Fruit fly (Drosophila melanogaster): ENCODE data around the gene bcn92.
A peak's percentile ranks its signal among the peaks of the same experiment; 100 is the strongest.

Gene bcn92

dm6 chrX:2149478-2149877 lies at the start of gene bcn92:
TSS of gene bcn92 (minus strand) at chrX:2149647.
- peak; percentile 41 for TF ChIP-seq CG17801 (GFP tag; optimal IDR thresholded peaks at IDR 0.05; ENCODE audit: partially characterized antibody)

DNA sequence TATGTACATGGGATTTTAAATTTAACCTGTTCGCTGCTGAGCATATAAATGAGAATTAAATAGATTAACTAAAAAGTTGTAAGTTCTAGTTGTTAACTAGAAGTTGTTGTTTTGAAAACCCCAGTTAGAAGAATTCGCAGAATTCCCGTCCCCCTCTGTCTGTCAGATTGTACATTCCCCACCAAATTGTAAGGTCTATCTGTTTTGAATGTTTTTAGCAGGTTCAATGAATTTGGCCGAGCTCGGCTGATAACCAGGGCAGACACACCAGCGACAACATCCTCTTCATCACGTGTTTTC lies 48.8 kb upstream of the bcn92 start:
- TF ChIP-seq CG17801 (GFP tag; optimal IDR thresholded peaks at IDR 0.05; ENCODE audit: partially characterized antibody), result no peak

- TF ChIP-seq CG17801 (GFP tag; optimal IDR thresholded peaks at IDR 0.05; ENCODE audit: partially characterized antibody), result no peak
Measured at dm6 chrX:2197414-2198271, 48.2 kb upstream of the bcn92 start.

- TF ChIP-seq CG17801 (GFP tag; optimal IDR thresholded peaks at IDR 0.05; ENCODE audit: partially characterized antibody), result peak; percentile 87
Measured at dm6 chrX:2196086-2196732, 46.8 kb upstream of the bcn92 start.

DNA sequence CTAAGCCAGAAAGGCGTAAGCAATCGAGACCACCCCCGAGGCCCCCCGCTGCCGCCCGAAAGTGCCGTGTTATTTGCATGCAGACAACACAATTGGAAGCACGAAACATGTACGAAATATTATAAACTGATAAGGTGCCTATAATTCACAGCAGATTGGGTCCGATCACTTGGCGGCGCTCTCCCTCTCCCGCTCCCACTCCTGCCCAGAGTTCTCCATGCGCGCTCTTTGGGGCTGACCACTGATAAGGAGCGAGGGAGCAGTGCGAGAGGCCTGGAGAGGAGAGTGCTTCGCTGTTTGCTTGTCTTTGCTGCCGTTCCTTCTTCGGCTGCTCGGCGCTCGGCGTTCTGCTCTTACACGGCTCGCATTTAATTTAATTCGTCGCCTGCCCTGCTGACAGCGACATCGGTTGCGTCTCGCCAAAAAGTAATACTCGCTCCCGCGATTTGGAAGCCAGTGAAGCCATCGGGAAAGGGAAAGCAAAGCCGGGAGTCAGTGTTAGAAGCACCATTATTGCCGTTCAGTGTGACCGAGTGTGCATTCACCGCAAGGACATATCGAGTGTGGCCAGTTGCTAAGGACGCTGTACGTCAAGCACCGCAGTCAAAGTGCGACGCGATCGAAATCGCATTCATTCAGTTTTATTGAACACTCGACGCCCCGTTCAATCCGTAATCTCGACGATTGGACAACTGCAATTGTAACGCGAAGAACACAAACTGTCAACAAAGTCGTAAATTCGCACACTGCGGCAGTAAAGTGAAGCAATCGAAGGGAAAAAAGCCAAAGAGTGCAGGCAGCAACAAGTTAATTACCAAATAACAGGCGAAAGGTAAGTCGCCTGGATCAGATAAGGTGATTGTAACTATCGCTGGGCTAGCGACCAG lies 45.0 kb upstream of the bcn92 start:
- peak; percentile 24 for TF ChIP-seq CG17801 (GFP tag; optimal IDR thresholded peaks at IDR 0.05; ENCODE audit: partially characterized antibody)

- no peak for TF ChIP-seq CG17801 (GFP tag; optimal IDR thresholded peaks at IDR 0.05; ENCODE audit: partially characterized antibody)
Measured at dm6 chrX:2193809-2194207, 44.4 kb upstream of the bcn92 start, which contains the start of gene CG14053. TSS of gene CG14053 (minus strand) at chrX:2193909.

- no peak for TF ChIP-seq CG17801 (GFP tag; optimal IDR thresholded peaks at IDR 0.05; ENCODE audit: partially characterized antibody)
Measured at dm6 chrX:2193158-2193557, 43.7 kb upstream of the bcn92 start.

DNA sequence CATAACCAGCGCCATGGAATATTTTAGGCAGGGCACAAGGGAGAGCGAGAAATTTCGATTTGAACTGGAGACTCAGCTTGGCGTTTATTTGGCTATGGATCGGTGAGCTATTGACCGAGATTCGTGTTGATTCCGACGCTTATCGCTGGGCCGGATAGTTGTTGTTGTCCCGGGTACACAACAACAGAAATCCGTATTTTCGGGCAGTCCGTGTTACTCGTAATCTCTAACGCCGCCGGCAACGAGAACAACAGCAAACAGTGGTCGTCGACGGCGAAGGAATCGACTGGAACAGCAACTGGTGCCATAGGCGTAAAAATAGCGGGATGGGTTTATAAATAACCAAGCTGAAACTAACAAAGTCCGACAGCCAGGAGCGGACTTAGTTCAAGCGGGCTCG lies 42.4 kb upstream of the bcn92 start:
- no peak for TF ChIP-seq CG17801 (GFP tag; optimal IDR thresholded peaks at IDR 0.05; ENCODE audit: partially characterized antibody)

DNA sequence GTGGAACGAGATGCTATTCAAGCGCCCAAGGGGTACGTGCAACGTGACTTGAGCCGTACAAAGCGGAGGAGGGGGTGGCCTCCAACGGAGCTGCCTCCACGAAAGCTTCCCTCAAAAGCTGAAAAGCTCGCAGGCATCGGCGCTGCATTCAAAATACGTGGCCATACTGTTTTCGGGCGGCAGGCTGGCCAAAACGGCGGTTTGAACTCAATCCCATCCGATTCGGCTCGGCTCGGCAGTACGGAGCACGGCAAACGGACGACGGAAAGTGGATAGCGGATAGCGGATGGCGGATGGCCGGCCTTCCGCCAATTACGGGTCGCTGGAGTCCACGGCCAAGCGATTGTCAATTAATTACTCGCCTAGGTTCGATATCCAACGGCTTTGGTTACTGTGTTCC lies 39.4 kb upstream of the bcn92 start, which contains the start of gene Mct1:
Mct1 (plus strand) TSS at position 301 of the 400 bp plus-strand sequence.
- no peak for TF ChIP-seq CG17801 (GFP tag; optimal IDR thresholded peaks at IDR 0.05; ENCODE audit: partially characterized antibody)

dm6 chrX:2187520-2187919 lies 38.1 kb upstream of the bcn92 start, which contains the start of gene CG3457:
TSS of gene CG3457 (plus strand) at chrX:2187820.
- no peak for TF ChIP-seq CG17801 (GFP tag; optimal IDR thresholded peaks at IDR 0.05; ENCODE audit: partially characterized antibody)

DNA sequence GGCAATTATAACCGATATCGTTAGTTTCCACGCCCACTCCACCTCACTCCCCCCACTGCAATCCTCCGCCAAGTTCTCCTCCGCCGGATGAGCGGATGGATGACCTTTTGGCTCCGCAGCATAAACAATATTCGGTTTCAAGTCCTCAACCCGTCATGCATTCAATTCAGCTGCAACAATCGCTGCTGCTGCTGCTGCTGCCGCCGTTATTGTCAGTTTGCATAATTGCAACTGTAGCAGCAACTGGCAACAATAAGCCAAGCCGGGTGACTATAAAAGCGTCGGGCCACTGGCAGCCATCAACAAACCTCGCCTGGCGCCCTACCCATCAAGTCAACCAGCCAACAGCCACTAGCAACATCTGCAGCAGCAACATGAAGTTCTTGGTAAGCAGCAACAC lies 37.1 kb upstream of the bcn92 start, which contains the start of gene CG17777:
CG17777 (plus strand) TSS at position 301 of the 400 bp plus-strand sequence.
- TF ChIP-seq CG17801 (GFP tag; optimal IDR thresholded peaks at IDR 0.05; ENCODE audit: partially characterized antibody), result no peak

DNA sequence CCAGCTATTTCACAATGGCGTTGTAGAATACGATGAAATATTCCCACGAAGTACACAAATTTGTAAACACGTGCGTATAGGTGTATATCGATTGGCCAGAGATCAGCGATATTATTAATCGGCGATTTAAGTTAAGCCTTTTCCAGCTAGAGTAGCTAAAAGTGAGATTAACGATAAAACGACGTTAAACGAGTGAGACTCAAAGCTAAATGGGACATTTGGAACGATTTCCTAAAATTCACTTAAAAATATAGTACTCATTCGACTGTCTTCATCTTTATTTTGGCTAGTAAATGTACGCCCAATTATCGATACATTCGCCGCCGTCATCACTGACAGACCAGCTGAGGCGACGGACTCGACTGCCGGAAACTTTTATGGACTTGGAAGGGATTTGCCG lies 35.1 kb upstream of the bcn92 start, which contains the start of the genes Nmd3 and CG17776:
Nmd3 (minus strand) TSS at position 106 of the 400 bp plus-strand sequence.
CG17776 (plus strand) TSS at position 163 of the 400 bp plus-strand sequence.
- TF ChIP-seq CG17801 (GFP tag; optimal IDR thresholded peaks at IDR 0.05; ENCODE audit: partially characterized antibody), result peak; percentile 52

- no peak for TF ChIP-seq CG17801 (GFP tag; optimal IDR thresholded peaks at IDR 0.05; ENCODE audit: partially characterized antibody)
Measured at dm6 chrX:2180750-2181261, 31.4 kb upstream of the bcn92 start, which contains the start of gene pn. TSS of gene pn (plus strand) at chrX:2181211.

DNA sequence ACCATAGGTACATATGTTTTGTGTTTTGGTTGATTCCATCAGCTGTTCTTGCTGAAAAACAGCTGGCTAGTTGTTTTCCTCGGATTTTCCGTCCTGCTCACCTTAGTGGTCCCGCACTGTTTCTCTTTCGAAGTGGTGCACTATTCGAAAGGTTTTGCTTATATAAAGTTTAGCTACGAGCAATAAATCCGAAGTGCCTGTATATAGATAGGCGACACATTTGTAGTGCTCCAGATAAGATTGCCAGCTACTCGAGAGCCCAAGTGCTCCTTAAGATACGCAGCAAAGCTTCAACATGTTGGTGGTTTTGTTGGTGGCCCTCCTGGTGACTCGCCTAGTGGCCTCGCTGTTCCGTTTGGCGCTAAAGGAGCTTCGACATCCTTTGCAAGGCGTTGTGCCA lies 29.4 kb upstream of the bcn92 start, which contains the start of gene Cyp4ae1:
Cyp4ae1 (plus strand) TSS at position 206 of the 400 bp plus-strand sequence.
- peak; percentile 31 for TF ChIP-seq CG17801 (GFP tag; optimal IDR thresholded peaks at IDR 0.05; ENCODE audit: partially characterized antibody)

Measured in ovary, adult (tissue).